Fruit fly (Drosophila melanogaster): Measurements from ENCODE around the gene CG14316.

The CG14316 gene

dm6 chr3R:18183244-18183643 is 31.3 kb downstream of the CG14316 start, which contains the start of gene cdm:
cdm (minus strand) TSS chr3R:18183479.
- TF ChIP-seq Dfd (GFP tag; optimal IDR thresholded peaks at IDR 0.05) (no peak), Dif (GFP tag; optimal IDR thresholded peaks at IDR 0.05; ENCODE audit: partially characterized antibody) (peak; percentile 12), Myc (optimal IDR thresholded peaks at IDR 0.05) (no peak)

dm6 chr3R:18185385-18185784 is 33.5 kb downstream of the CG14316 start, which contains the start of the genes Arp5 and CG7208:
Arp5 (plus strand) TSS chr3R:18185498.
CG7208 (minus strand) TSS chr3R:18185715.
- no peak for TF ChIP-seq CG32264 (GFP tag; optimal IDR thresholded peaks at IDR 0.05)
- no peak for TF ChIP-seq N (GFP tag; optimal IDR thresholded peaks at IDR 0.05)
- no peak for TF ChIP-seq lola (GFP tag; optimal IDR thresholded peaks at IDR 0.05)
- TF ChIP-seq CG9705 (GFP tag; optimal IDR thresholded peaks at IDR 0.05) = peak; percentile 47
- peak; percentile 57 for TF ChIP-seq sv (GFP tag; optimal IDR thresholded peaks at IDR 0.05)
- peak; percentile 65 for TF ChIP-seq Jra (GFP tag; optimal IDR thresholded peaks at IDR 0.05)
- peak; percentile 56 for TF ChIP-seq br (GFP tag; optimal IDR thresholded peaks at IDR 0.05)
- TF ChIP-seq Abd-B (GFP tag; optimal IDR thresholded peaks at IDR 0.05) = no peak
- no peak for TF ChIP-seq Hnf4 (GFP tag; optimal IDR thresholded peaks at IDR 0.05)
- TF ChIP-seq foxo (GFP tag; optimal IDR thresholded peaks at IDR 0.05) = peak in 1 of 2 experiments; percentile 77
- TF ChIP-seq Hr78 (GFP tag; optimal IDR thresholded peaks at IDR 0.05) = no peak
- no peak for TF ChIP-seq Vsx2 (GFP tag; optimal IDR thresholded peaks at IDR 0.05; ENCODE audit: partially characterized antibody)
- TF ChIP-seq usp (GFP tag; optimal IDR thresholded peaks at IDR 0.05) = no peak
- peak; percentile 44 for TF ChIP-seq GATAd (GFP tag; optimal IDR thresholded peaks at IDR 0.05)
- TF ChIP-seq HLH106 (tag; optimal IDR thresholded peaks at IDR 0.05) = peak; percentile 70
- peak; percentile 3 for TF ChIP-seq Hr83 (GFP tag; optimal IDR thresholded peaks at IDR 0.05; ENCODE audit: poor library complexity, severe bottlenecking)
- peak; percentile 97 for TF ChIP-seq psq (GFP tag; optimal IDR thresholded peaks at IDR 0.05)
- TF ChIP-seq jim (GFP tag; optimal IDR thresholded peaks at IDR 0.05) = no peak
- TF ChIP-seq OdsH (GFP tag; optimal IDR thresholded peaks at IDR 0.05) = peak; percentile 76
- TF ChIP-seq dsf (GFP tag; optimal IDR thresholded peaks at IDR 0.05; ENCODE audit: borderline replicate concordance) = peak; percentile 50
- no peak for TF ChIP-seq Mio (GFP tag; optimal IDR thresholded peaks at IDR 0.05)
- no peak for TF ChIP-seq Rel (GFP tag; optimal IDR thresholded peaks at IDR 0.05)
- peak; percentile 24 for TF ChIP-seq Rel (tag; optimal IDR thresholded peaks at IDR 0.05)
- TF ChIP-seq rgr (GFP tag; optimal IDR thresholded peaks at IDR 0.05) = peak; percentile 81
- peak; percentile 65 for TF ChIP-seq Sp1 (GFP tag; optimal IDR thresholded peaks at IDR 0.05)
- peak; percentile 92 for TF ChIP-seq h (GFP tag; optimal IDR thresholded peaks at IDR 0.05)
- TF ChIP-seq fru (GFP tag; optimal IDR thresholded peaks at IDR 0.05) = peak; percentile 70
- TF ChIP-seq dl (GFP tag; optimal IDR thresholded peaks at IDR 0.05; ENCODE audit: insufficient read depth in 1 of 2, partially characterized antibody in 2 of 2) = no peak
- TF ChIP-seq Dif (GFP tag; optimal IDR thresholded peaks at IDR 0.05; ENCODE audit: partially characterized antibody) = no peak
- no peak for TF ChIP-seq sage (GFP tag; optimal IDR thresholded peaks at IDR 0.05)
- no peak for TF ChIP-seq woc (GFP tag; optimal IDR thresholded peaks at IDR 0.05)
- peak; percentile 74 for TF ChIP-seq ey (GFP tag; optimal IDR thresholded peaks at IDR 0.05)

dm6 chr3R:18188702-18189125 is 36.8 kb downstream of the CG14316 start, which contains the start of the genes CG12321 and MED17:
CG12321 (minus strand) TSS chr3R:18188707.
MED17 (plus strand) TSS chr3R:18189072.
- TF ChIP-seq woc (GFP tag; optimal IDR thresholded peaks at IDR 0.05) (peak; percentile 70), dl (GFP tag; optimal IDR thresholded peaks at IDR 0.05; ENCODE audit: insufficient read depth in 1 of 2, partially characterized antibody in 2 of 2) (no peak), CrebA (GFP tag; optimal IDR thresholded peaks at IDR 0.05; ENCODE audit: borderline replicate concordance) (no peak), OdsH (GFP tag; optimal IDR thresholded peaks at IDR 0.05) (peak; percentile 82), lola (GFP tag; optimal IDR thresholded peaks at IDR 0.05) (no peak), Myc (optimal IDR thresholded peaks at IDR 0.05) (peak; percentile 73), usp (GFP tag; optimal IDR thresholded peaks at IDR 0.05) (no peak), CG9705 (GFP tag; optimal IDR thresholded peaks at IDR 0.05) (peak; percentile 76), h (GFP tag; optimal IDR thresholded peaks at IDR 0.05) (peak; percentile 61), HLH106 (tag; optimal IDR thresholded peaks at IDR 0.05) (peak; percentile 87), Vsx2 (GFP tag; optimal IDR thresholded peaks at IDR 0.05; ENCODE audit: partially characterized antibody) (no peak), N (GFP tag; optimal IDR thresholded peaks at IDR 0.05) (no peak), jim (GFP tag; optimal IDR thresholded peaks at IDR 0.05) (no peak), rgr (GFP tag; optimal IDR thresholded peaks at IDR 0.05) (peak; percentile 94), Hr83 (GFP tag; optimal IDR thresholded peaks at IDR 0.05; ENCODE audit: poor library complexity, severe bottlenecking) (peak; percentile 47), Sp1 (GFP tag; optimal IDR thresholded peaks at IDR 0.05) (peak; percentile 84), sv (GFP tag; optimal IDR thresholded peaks at IDR 0.05) (peak; percentile 91), Abd-B (GFP tag; optimal IDR thresholded peaks at IDR 0.05) (no peak), Hnf4 (GFP tag; optimal IDR thresholded peaks at IDR 0.05) (no peak), psq (GFP tag; optimal IDR thresholded peaks at IDR 0.05) (peak; percentile 90), dmrt93B (GFP tag; optimal IDR thresholded peaks at IDR 0.05) (peak; percentile 88), dsf (GFP tag; optimal IDR thresholded peaks at IDR 0.05; ENCODE audit: borderline replicate concordance) (peak; percentile 65), GATAd (GFP tag; optimal IDR thresholded peaks at IDR 0.05) (peak; percentile 34), pan (optimal IDR thresholded peaks at IDR 0.05) (no peak), Jra (GFP tag; optimal IDR thresholded peaks at IDR 0.05) (no peak), Mio (GFP tag; optimal IDR thresholded peaks at IDR 0.05) (peak; percentile 28), Rel (GFP tag; optimal IDR thresholded peaks at IDR 0.05) (no peak), Rel (tag; optimal IDR thresholded peaks at IDR 0.05) (peak; percentile 18), Hr78 (GFP tag; optimal IDR thresholded peaks at IDR 0.05) (no peak), CG32264 (GFP tag; optimal IDR thresholded peaks at IDR 0.05) (peak; percentile 0), foxo (GFP tag; optimal IDR thresholded peaks at IDR 0.05) (peak in 1 of 2 experiments; percentile 88), Dfd (GFP tag; optimal IDR thresholded peaks at IDR 0.05) (no peak), ey (GFP tag; optimal IDR thresholded peaks at IDR 0.05) (peak; percentile 73), sage (GFP tag; optimal IDR thresholded peaks at IDR 0.05) (no peak), tai (GFP tag; optimal IDR thresholded peaks at IDR 0.05) (no peak), fru (GFP tag; optimal IDR thresholded peaks at IDR 0.05) (peak; percentile 79), br (GFP tag; optimal IDR thresholded peaks at IDR 0.05) (peak; percentile 67), Dif (GFP tag; optimal IDR thresholded peaks at IDR 0.05; ENCODE audit: partially characterized antibody) (no peak), brk (GFP tag; optimal IDR thresholded peaks at IDR 0.05) (no peak)

Measured in whole organism, wandering third instar larva.